Worm (Caenorhabditis elegans): ENCODE data around the gene R02E4.1.

R02E4.1 gene

DNA sequence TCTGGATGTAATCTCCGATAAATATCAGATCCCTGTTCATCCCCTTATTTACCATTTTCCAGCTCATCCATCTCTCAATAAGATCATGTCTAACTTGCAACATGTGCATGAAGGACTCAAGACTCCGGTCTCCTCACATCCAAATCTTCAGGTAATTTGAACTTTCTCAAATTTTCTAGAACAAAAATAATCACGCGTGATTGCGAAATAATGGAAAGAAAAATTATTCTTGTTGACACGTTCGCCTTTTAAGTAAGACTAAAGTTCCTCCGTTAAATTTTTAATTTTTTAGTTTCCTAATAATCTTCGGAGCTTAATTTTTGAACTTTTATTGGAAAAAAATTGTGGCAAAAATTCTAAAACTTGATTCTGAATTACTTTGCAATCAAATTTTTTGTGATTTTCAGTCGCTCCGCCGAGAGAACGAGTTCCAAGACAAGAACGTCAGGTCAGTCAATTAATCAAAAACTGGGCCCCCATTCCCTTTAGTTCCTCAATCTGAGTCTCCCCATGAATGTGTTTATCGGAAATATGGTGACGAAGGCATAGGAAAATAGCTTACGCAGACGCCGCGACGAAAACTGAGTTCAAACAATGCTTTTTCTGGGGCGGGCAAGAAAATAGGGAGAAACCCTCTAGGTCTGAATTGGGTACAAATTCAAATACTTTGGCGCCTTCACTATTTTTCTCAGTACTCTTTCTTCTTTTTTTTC lies 33.3 kb upstream of the R02E4.1 start (continued):
- no peak for TF ChIP-seq nhr-76 (tag; optimal IDR thresholded peaks at IDR 0.05)
- peak; percentile 29 for TF ChIP-seq mdl-1 (tag; optimal IDR thresholded peaks at IDR 0.05)
- TF ChIP-seq fos-1 (tag; optimal IDR thresholded peaks at IDR 0.05): no peak
- TF ChIP-seq lin-39 (tag; optimal IDR thresholded peaks at IDR 0.05): peak; percentile 66
- TF ChIP-seq egl-5 (tag; optimal IDR thresholded peaks at IDR 0.05): peak; percentile 4
- peak; percentile 30 for TF ChIP-seq jun-1 (tag; optimal IDR thresholded peaks at IDR 0.05)
- TF ChIP-seq ztf-4 (tag; optimal IDR thresholded peaks at IDR 0.05): no peak
- TF ChIP-seq ceh-28 (tag; optimal IDR thresholded peaks at IDR 0.05): peak; percentile 57
- no peak for TF ChIP-seq fkh-10 (GFP tag; optimal IDR thresholded peaks at IDR 0.05)
- TF ChIP-seq nhr-28 (tag; optimal IDR thresholded peaks at IDR 0.05): no peak

DNA sequence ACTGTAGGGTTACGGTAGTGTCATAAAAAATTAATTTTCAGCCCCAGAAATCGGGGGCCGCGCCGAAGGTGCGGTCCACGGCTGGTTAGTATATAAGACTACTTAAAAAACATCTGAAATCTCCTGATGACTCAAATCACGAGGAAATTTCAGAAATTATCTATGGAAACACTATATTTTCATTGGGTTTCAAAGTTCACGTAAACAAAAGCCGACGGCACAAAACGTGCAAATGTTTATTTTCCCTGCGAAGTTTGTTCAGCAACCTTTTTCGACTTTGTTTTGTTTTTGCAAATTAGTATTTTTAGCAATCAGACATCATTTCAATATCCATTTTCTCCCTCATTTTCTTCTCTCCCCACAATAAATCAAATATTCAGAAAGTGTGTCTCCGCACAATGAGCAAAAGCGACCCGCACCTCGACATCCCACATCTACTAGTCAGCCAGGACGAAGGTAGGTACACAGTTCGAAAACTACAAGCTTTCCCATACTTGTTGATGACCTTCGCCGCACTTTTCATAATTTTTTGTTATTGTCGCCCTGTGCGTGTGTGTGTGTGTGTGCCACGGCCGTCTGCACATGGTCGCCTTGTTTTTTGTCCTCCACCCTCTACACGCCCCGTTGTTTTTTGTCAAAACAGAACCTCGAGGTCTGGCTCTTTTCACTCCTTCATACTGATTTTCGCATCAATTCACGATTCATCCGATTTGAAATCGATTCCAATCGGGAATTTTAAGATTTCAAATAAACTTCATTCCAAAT lies 32.4 kb upstream of the R02E4.1 start:
- TF ChIP-seq snpc-4 (tag; optimal IDR thresholded peaks at IDR 0.05): no peak
- no peak for TF ChIP-seq aly-2 (tag; optimal IDR thresholded peaks at IDR 0.05)
- no peak for TF ChIP-seq elt-3 (tag; optimal IDR thresholded peaks at IDR 0.05)
- no peak for TF ChIP-seq egl-27 (tag; optimal IDR thresholded peaks at IDR 0.05)
- no peak for TF ChIP-seq sea-2 (GFP tag; optimal IDR thresholded peaks at IDR 0.05)
- TF ChIP-seq nhr-43 (tag; optimal IDR thresholded peaks at IDR 0.05; ENCODE audit: poor library complexity, severe bottlenecking): no peak
- TF ChIP-seq unc-39 (tag; optimal IDR thresholded peaks at IDR 0.05): no peak
- no peak for TF ChIP-seq mdl-1 (tag; optimal IDR thresholded peaks at IDR 0.05)
- TF ChIP-seq nhr-12 (tag; optimal IDR thresholded peaks at IDR 0.05): no peak
- no peak for TF ChIP-seq pha-4 (tag; optimal IDR thresholded peaks at IDR 0.05)

DNA sequence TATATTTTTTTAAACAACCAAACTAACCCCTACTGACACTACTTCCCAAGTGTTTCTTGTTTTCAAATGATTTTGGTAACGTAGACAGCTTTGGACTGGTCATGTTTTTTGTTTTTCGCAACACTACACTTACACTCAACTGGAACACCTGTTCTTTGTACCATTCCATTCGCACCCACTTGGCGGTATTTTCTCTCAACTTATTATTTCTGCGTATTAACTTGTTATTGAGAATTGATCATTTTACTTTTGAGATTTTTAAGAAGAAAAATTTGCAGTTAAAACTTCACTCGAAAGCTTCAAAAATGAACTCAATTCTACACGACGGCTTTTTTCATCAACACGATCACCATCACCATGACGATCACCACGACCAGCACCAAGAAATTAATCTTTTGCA lies 30.5 kb upstream of the R02E4.1 start, which contains the start of gene ZK470.2:
ZK470.2 (plus strand) TSS at position 301 of the 400 bp plus-strand sequence.
- TF ChIP-seq R02D3.7 (tag; optimal IDR thresholded peaks at IDR 0.05): no peak
- TF ChIP-seq nhr-28 (tag; optimal IDR thresholded peaks at IDR 0.05): no peak
- TF ChIP-seq ZK546.5 (tag; optimal IDR thresholded peaks at IDR 0.05): no peak
- no peak for TF ChIP-seq lsy-12 (tag; optimal IDR thresholded peaks at IDR 0.05)
- TF ChIP-seq nhr-25 (tag; optimal IDR thresholded peaks at IDR 0.05): no peak
- no peak for TF ChIP-seq nfya-1 (tag; optimal IDR thresholded peaks at IDR 0.05; ENCODE audit: insufficient read depth)
- no peak for TF ChIP-seq fos-1 (tag; optimal IDR thresholded peaks at IDR 0.05)
- no peak for TF ChIP-seq ceh-9 (tag; optimal IDR thresholded peaks at IDR 0.05)
- TF ChIP-seq zag-1 (tag; optimal IDR thresholded peaks at IDR 0.05): no peak

DNA sequence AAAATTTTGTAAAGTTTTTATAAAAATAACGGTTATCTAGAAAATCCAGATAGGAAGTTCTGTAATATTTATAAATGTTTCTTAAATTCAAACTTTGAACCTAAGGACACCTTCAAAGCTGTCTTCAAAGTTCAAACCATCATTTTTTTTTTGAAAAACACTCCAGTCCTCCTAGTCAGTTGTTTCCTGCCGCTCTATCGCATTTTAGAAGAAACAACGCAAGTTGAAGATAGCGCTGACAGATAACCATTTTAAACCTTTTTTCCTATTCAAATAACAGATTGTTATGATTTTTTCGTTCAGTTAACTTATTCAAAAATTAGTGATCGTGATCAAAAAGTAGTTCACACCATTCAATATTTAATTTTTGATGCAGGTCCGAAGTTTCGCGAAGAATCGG lies 29.0 kb upstream of the R02E4.1 start:
- TF ChIP-seq nhr-67 (tag; optimal IDR thresholded peaks at IDR 0.05) (no peak), elt-2 (tag; optimal IDR thresholded peaks at IDR 0.05) (peak; percentile 18), ama-1 (optimal IDR thresholded peaks at IDR 0.05) (peak; percentile 58), nfya-1 (tag; optimal IDR thresholded peaks at IDR 0.05; ENCODE audit: insufficient read depth) (peak; percentile 9), nhr-11 (tag; optimal IDR thresholded peaks at IDR 0.05) (no peak), pqm-1 (tag; optimal IDR thresholded peaks at IDR 0.05) (peak; percentile 15), ceh-9 (tag; optimal IDR thresholded peaks at IDR 0.05) (no peak)

DNA sequence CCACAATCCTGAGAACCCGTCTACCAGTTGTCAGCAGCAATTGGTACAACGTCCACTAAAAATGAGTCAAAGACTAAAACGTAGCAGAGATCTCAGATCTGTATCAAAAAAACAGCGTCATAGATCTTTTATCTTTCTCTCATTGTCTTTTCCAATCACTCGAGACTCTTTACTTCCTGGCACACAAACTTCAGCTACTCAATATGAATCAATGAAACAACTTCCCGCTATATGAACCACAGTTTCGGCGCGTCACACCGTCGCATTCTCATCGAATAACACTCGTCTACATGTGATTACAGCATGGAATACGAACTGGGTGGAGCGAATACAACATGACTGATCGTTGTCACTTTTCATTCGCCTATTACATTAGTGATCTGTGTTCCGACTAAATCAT lies 27.9 kb upstream of the R02E4.1 start:
- TF ChIP-seq elt-3 (tag; optimal IDR thresholded peaks at IDR 0.05) (peak; percentile 22 to 37 (median 29)), nfya-1 (tag; optimal IDR thresholded peaks at IDR 0.05; ENCODE audit: insufficient read depth) (peak; percentile 44), jun-1 (tag; optimal IDR thresholded peaks at IDR 0.05) (peak; percentile 69), ZK546.5 (tag; optimal IDR thresholded peaks at IDR 0.05) (no peak), skn-1 (tag; optimal IDR thresholded peaks at IDR 0.05) (no peak), fkh-10 (GFP tag; optimal IDR thresholded peaks at IDR 0.05) (no peak), pqm-1 (tag; optimal IDR thresholded peaks at IDR 0.05) (peak; percentile 43), nhr-25 (tag; optimal IDR thresholded peaks at IDR 0.05) (peak; percentile 88), nhr-43 (tag; optimal IDR thresholded peaks at IDR 0.05; ENCODE audit: poor library complexity, severe bottlenecking) (peak; percentile 95), ztf-4 (tag; optimal IDR thresholded peaks at IDR 0.05) (peak; percentile 79), sea-2 (GFP tag; optimal IDR thresholded peaks at IDR 0.05) (no peak), nhr-76 (tag; optimal IDR thresholded peaks at IDR 0.05) (no peak), ceh-28 (tag; optimal IDR thresholded peaks at IDR 0.05) (peak; percentile 76), tbx-2 (tag; optimal IDR thresholded peaks at IDR 0.05) (peak; percentile 56), unc-39 (tag; optimal IDR thresholded peaks at IDR 0.05) (no peak), nhr-11 (tag; optimal IDR thresholded peaks at IDR 0.05) (no peak), nhr-237 (tag; optimal IDR thresholded peaks at IDR 0.05) (no peak), fkh-2 (tag; optimal IDR thresholded peaks at IDR 0.05) (no peak), egl-5 (tag; optimal IDR thresholded peaks at IDR 0.05) (peak; percentile 28), elt-1 (tag; optimal IDR thresholded peaks at IDR 0.05) (peak; percentile 48), eor-1 (tag; optimal IDR thresholded peaks at IDR 0.05) (no peak), ama-1 (optimal IDR thresholded peaks at IDR 0.05) (no peak), daf-12 (tag; optimal IDR thresholded peaks at IDR 0.05) (no peak), pha-4 (tag; optimal IDR thresholded peaks at IDR 0.05) (no peak), fos-1 (tag; optimal IDR thresholded peaks at IDR 0.05) (no peak), nhr-77 (tag; optimal IDR thresholded peaks at IDR 0.05) (no peak), nhr-23 (tag; optimal IDR thresholded peaks at IDR 0.05) (peak; percentile 94), egl-27 (tag; optimal IDR thresholded peaks at IDR 0.05) (peak; percentile 1)
